Worm (Caenorhabditis elegans): ENCODE measurements around the gene unc-96.

DNA sequence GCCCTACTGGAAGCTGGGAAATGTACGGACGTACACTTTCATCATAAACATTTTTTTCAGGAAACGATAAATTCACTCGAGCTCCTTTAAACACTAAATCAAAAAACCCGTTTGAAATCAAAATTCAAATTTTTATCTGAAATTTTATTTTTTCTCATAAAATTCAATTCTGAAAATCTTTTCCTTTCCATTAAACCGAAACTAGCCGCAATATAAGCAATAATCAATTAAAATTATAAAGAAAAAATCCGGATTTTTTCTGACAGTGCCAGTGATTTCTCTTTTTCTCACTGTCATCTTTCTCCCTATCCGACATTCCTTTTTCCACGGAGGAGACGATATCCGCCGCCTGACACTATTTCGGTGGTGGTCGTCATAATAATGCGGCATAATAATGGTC is 34.8 kb upstream of the unc-96 start, which contains the start of gene lpr-7:
- TF ChIP-seq ztf-11 (tag; optimal IDR thresholded peaks at IDR 0.05), result no peak
- TF ChIP-seq skn-1 (tag; optimal IDR thresholded peaks at IDR 0.05), result no peak
- no peak for TF ChIP-seq lin-39 (tag; optimal IDR thresholded peaks at IDR 0.05)
- no peak for TF ChIP-seq mab-5 (tag; optimal IDR thresholded peaks at IDR 0.05)
- no peak for TF ChIP-seq snpc-4 (tag; optimal IDR thresholded peaks at IDR 0.05)
- TF ChIP-seq elt-3 (tag; optimal IDR thresholded peaks at IDR 0.05), result no peak
- TF ChIP-seq ceh-82 (tag; optimal IDR thresholded peaks at IDR 0.05), result no peak
- no peak for TF ChIP-seq mdl-1 (tag; optimal IDR thresholded peaks at IDR 0.05)
